Worm (Caenorhabditis elegans) whole organism, midembryonic: ENCODE measurements around the gene R04B3.1.

ENCODE experiments used
- T22C8.4 ChIP-seq: fragments of 200-800 bp; sonication (Bioruptor generic); IDR thresholded peaks from 2 replicates; pipeline ENCODE4 v1.3.6; 2022; ENCODE audit warnings: missing genetic modification characterization, missing compliant biosample characterization
- cog-1 ChIP-seq: sonication (generic microtip); optimal IDR thresholded peaks from 2 replicates; lab custom pipeline; 2016; ENCODE audit warnings: missing genetic modification characterization, missing compliant biosample characterization
- flt-1 ChIP-seq: fragments of 200-800 bp; sonication (Bioruptor generic); IDR thresholded peaks from 2 replicates; pipeline ENCODE4 v1.3.6; 2022; ENCODE audit warnings: missing genetic modification characterization, missing compliant biosample characterization
- klf-2 ChIP-seq: fragments of 200-800 bp; sonication (Bioruptor generic); conservative IDR thresholded peaks from 2 replicates; pipeline ENCODE4 v1.3.6; 2022; ENCODE audit warnings: missing genetic modification reagents, missing genetic modification characterization, missing compliant biosample characterization
- med-1 ChIP-seq: sonication (generic microtip); optimal IDR thresholded peaks from 2 replicates; lab custom pipeline; 2017; ENCODE audit warnings: missing genetic modification characterization, mild to moderate bottlenecking, missing compliant biosample characterization, antibody characterized with exemption, missing genetic modification reagents; ENCODE audit not compliant: insufficient read depth
- ref-1 ChIP-seq: fragments of 200-800 bp; sonication (Bioruptor generic); conservative IDR thresholded peaks from 2 replicates; pipeline ENCODE4 v1.3.6; 2022; ENCODE audit warnings: missing genetic modification reagents, missing genetic modification characterization, missing compliant biosample characterization
- tab-1 ChIP-seq: fragments of 200-800 bp; sonication (Bioruptor generic); IDR thresholded peaks from 2 replicates; pipeline ENCODE4 v1.3.6; 2022; ENCODE audit warnings: missing genetic modification characterization, missing compliant biosample characterization

DNA sequence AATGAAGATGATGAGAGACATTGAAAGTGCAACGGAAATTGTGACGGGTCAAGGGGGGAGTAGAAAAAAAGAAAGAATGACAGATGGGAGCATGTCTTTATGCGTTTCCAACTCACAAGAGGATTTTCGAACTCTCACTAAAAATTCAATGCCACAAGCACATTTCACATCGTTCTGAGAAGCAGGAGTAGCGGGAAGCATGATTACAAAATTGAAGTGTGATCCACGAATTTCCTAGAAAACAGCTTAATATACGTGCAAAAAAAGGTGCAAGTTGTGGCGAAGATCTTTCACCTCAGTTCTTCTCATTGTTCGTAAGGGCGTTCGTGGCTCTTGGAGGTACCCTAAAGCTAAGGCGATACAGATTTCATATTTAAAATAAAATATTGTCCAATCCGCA, 35.5 kb upstream of the R04B3.1 start:
- TF ChIP-seq klf-2 = no peak
- no peak for TF ChIP-seq cog-1 (tag; lab: Kevin White, UChicago)
- no peak for TF ChIP-seq med-1
- no peak for TF ChIP-seq flt-1 (GFP tag; lab: Robert Waterston, UW)
- no peak for TF ChIP-seq tab-1 (GFP tag; lab: Robert Waterston, UW)
- no peak for TF ChIP-seq ref-1 (GFP tag; lab: Robert Waterston, UW)
- TF ChIP-seq T22C8.4 (GFP tag; lab: Robert Waterston, UW) = no peak
